Worm (Caenorhabditis elegans): ENCODE data around the gene F55C12.6.

Gene F55C12.6

DNA sequence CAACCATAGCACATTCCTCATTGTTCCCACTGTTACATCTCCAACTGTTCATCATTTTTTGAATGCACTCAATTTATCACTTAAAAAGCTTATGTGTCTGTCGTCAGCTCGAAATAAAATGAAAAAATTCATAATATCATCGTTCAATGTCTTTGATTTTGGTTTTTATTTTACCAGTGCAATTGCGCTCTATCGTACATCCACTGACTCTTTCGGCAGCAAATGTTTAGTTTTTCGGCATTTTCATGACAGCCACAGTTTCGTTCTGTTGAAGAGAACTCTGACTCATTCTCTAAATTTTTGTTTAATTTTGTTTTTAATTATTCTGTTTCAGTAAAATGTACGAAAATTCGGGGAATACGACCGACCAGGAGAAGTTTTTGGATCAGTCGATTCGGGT, 31.5 kb upstream of the F55C12.6 start, which contains the start of gene vps-35 (continued):
- peak; percentile 30 for TF ChIP-seq lin-54 (GFP tag; optimal IDR thresholded peaks at IDR 0.05)
- TF ChIP-seq nhr-80 (tag; optimal IDR thresholded peaks at IDR 0.05) = peak; percentile 71
- no peak for TF ChIP-seq nfyb-1 (GFP tag; IDR thresholded peaks at IDR 0.05)
- no peak for TF ChIP-seq ztf-3 (GFP tag; optimal IDR thresholded peaks at IDR 0.05)
- no peak for TF ChIP-seq lin-35 (GFP tag; optimal IDR thresholded peaks at IDR 0.05)
- no peak for TF ChIP-seq ztf-6 (GFP tag; IDR thresholded peaks at IDR 0.05)

DNA sequence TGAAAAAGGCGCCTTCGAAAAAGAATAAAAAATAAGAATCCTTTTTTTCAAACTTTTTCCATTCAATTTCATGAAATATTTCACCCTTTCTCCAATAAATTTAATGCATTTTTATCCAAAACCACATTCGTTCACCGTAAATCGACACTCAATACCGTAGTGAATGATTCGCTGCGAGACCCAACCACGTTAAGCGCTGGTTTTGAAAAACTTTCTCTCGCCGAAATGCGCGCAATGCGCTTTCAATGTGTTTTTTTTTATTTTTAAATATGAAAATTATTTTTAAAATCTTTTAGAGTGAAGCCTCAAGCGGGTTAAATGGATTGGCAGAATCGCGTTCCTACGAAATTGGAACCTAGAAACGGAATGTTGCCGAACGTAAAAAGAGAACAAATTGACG, 30.3 kb upstream of the F55C12.6 start, which contains the start of gene F59G1.8:
Gene F59G1.8, plus strand, starts transcription at position 293 of the 400 bp plus-strand sequence.
- TF ChIP-seq tbp1 (GFP tag; optimal IDR thresholded peaks at IDR 0.05) (no peak), hlh-26 (GFP tag; conservative IDR thresholded peaks at IDR 0.05) (no peak), chd-7 (tag; optimal IDR thresholded peaks at IDR 0.05) (no peak), ceh-27 (GFP tag; optimal IDR thresholded peaks at IDR 0.05) (no peak), ama-1 (optimal IDR thresholded peaks at IDR 0.05) (no peak), ama-1 (GFP tag; optimal IDR thresholded peaks at IDR 0.05) (no peak), unc-62 (GFP tag; optimal IDR thresholded peaks at IDR 0.05) (no peak), ceh-40 (GFP tag; IDR thresholded peaks at IDR 0.05) (no peak), rpc-1 (optimal IDR thresholded peaks at IDR 0.05) (no peak), rpc-1 (tag; optimal IDR thresholded peaks at IDR 0.05) (no peak), aptf-2 (GFP tag; conservative IDR thresholded peaks at IDR 0.05) (0 out of 2 replicates have a peak, but pooled peaks have one; percentile 17), hrde-1 (tag; optimal IDR thresholded peaks at IDR 0.05; ENCODE audit: borderline replicate concordance) (no peak), dpl-1 (GFP tag; optimal IDR thresholded peaks at IDR 0.05) (peak; percentile 34), F33H1.4 (GFP tag; IDR thresholded peaks at IDR 0.05) (peak; percentile 73), aptf-3 (GFP tag; IDR thresholded peaks at IDR 0.05) (no peak), zim-3 (tag; optimal IDR thresholded peaks at IDR 0.05) (no peak), atf-7 (tag; optimal IDR thresholded peaks at IDR 0.05) (no peak), F57A8.1 (GFP tag; optimal IDR thresholded peaks at IDR 0.05) (no peak), madf-3 (GFP tag; IDR thresholded peaks at IDR 0.05) (no peak), pbrm-1 (GFP tag; IDR thresholded peaks at IDR 0.05) (no peak), lsy-27 (tag; optimal IDR thresholded peaks at IDR 0.05; ENCODE audit: borderline replicate concordance, insufficient read depth) (no peak), ztf-3 (GFP tag; optimal IDR thresholded peaks at IDR 0.05) (no peak), F55B11.4 (tag; optimal IDR thresholded peaks at IDR 0.05; ENCODE audit: borderline replicate concordance, insufficient read depth) (no peak), mes-4 (tag; optimal IDR thresholded peaks at IDR 0.05) (no peak), Y79H2A.3 (GFP tag; conservative IDR thresholded peaks at IDR 0.05) (no peak), ceh-58 (GFP tag; IDR thresholded peaks at IDR 0.05) (no peak), hsf-1 (GFP tag; IDR thresholded peaks at IDR 0.05) (no peak), lsl-1 (GFP tag; optimal IDR thresholded peaks at IDR 0.05) (peak; percentile 64), ztf-26 (tag; optimal IDR thresholded peaks at IDR 0.05) (no peak), repo-1 (tag; optimal IDR thresholded peaks at IDR 0.05) (no peak), him-1 (tag; optimal IDR thresholded peaks at IDR 0.05) (no peak), hlh-12 (tag; optimal IDR thresholded peaks at IDR 0.05) (no peak), ztf-6 (GFP tag; IDR thresholded peaks at IDR 0.05) (no peak), cebp-2 (GFP tag; IDR thresholded peaks at IDR 0.05) (no peak), F39B2.1 (GFP tag; IDR thresholded peaks at IDR 0.05) (no peak), B0261.1 (tag; optimal IDR thresholded peaks at IDR 0.05) (no peak), sea-2 (GFP tag; IDR thresholded peaks at IDR 0.05) (no peak), attf-3 (GFP tag; conservative IDR thresholded peaks at IDR 0.05) (no peak), ccch-3 (GFP tag; optimal IDR thresholded peaks at IDR 0.05) (no peak), efl-1 (GFP tag; optimal IDR thresholded peaks at IDR 0.05) (peak; percentile 66), bed-2 (GFP tag; IDR thresholded peaks at IDR 0.05) (no peak), let-607 (tag; optimal IDR thresholded peaks at IDR 0.05) (no peak), T07F8.4 (tag; optimal IDR thresholded peaks at IDR 0.05) (no peak), madf-8 (GFP tag; conservative IDR thresholded peaks at IDR 0.05) (peak; percentile 64), Y95B8A.8 (GFP tag; IDR thresholded peaks at IDR 0.05) (no peak)

Data from whole organism, young adult.